Worm (Caenorhabditis elegans) whole organism, mixed stage, embryonic: ENCODE results near the gene F09B12.3.

Experiments
- M03D4.4 ChIP-seq: sonication (generic microtip); optimal IDR thresholded peaks from 2 replicates; lab custom pipeline; 2017; ENCODE audit warnings: mild to moderate bottlenecking, missing genetic modification characterization, missing compliant biosample characterization
- bed-3 ChIP-seq: fragments of 200-800 bp; sonication (Bioruptor generic); optimal IDR thresholded peaks from 3 replicates; lab custom pipeline; 2018; ENCODE audit warnings: mild to moderate bottlenecking, missing genetic modification characterization, moderate library complexity, missing compliant biosample characterization
- blmp-1 ChIP-seq: fragments of 150-350 bp; optimal IDR thresholded peaks from 2 replicates; lab custom pipeline; 2014; ENCODE audit warnings: missing biosample characterization, missing genetic modification characterization
- ceh-43 ChIP-seq: fragments of 200-800 bp; sonication (Bioruptor generic); optimal IDR thresholded peaks from 2 replicates; lab custom pipeline; 2018; ENCODE audit warnings: mild to moderate bottlenecking, missing genetic modification characterization, moderate library complexity, missing compliant biosample characterization
- ces-1 ChIP-seq: fragments of 150-350 bp; optimal IDR thresholded peaks from 2 replicates; lab custom pipeline; 2014; ENCODE audit warnings: missing biosample characterization, missing genetic modification reagents, missing genetic modification characterization
- cnd-1 ChIP-seq: fragments of 200-800 bp; sonication (Bioruptor generic); optimal IDR thresholded peaks from 2 replicates; lab custom pipeline; 2018; ENCODE audit warnings: mild to moderate bottlenecking, missing genetic modification characterization, missing compliant biosample characterization
- drap-1 ChIP-seq: fragments of 200-800 bp; sonication (Bioruptor generic); optimal IDR thresholded peaks from 3 replicates; lab custom pipeline; 2018; ENCODE audit warnings: mild to moderate bottlenecking, missing genetic modification characterization, missing compliant biosample characterization
- elt-1 ChIP-seq: sonication (generic microtip); optimal IDR thresholded peaks from 2 replicates; lab custom pipeline; 2017; ENCODE audit warnings: missing genetic modification characterization, mild to moderate bottlenecking, missing compliant biosample characterization, antibody characterized with exemption, moderate library complexity, borderline replicate concordance; ENCODE audit not compliant: insufficient read depth
- elt-3 ChIP-seq: fragments of 150-350 bp; optimal IDR thresholded peaks from 2 replicates; lab custom pipeline; 2014; ENCODE audit warnings: missing biosample characterization, missing genetic modification characterization
- flh-1 ChIP-seq: fragments of 200-800 bp; sonication (Bioruptor generic); optimal IDR thresholded peaks from 2 replicates; lab custom pipeline; 2018; ENCODE audit warnings: mild to moderate bottlenecking, missing genetic modification characterization, moderate library complexity, missing compliant biosample characterization
- ham-2 ChIP-seq: fragments of 200-800 bp; sonication (Bioruptor generic); optimal IDR thresholded peaks from 2 replicates; lab custom pipeline; 2018; ENCODE audit warnings: mild to moderate bottlenecking, missing genetic modification characterization, missing compliant biosample characterization
- hlh-1 ChIP-seq: fragments of 150-350 bp; optimal IDR thresholded peaks from 2 replicates; lab custom pipeline; 2014; ENCODE audit warnings: missing biosample characterization, missing genetic modification reagents, missing genetic modification characterization
- lin-13 ChIP-seq: fragments of 150-350 bp; optimal IDR thresholded peaks from 2 replicates; lab custom pipeline; 2014; ENCODE audit warnings: missing biosample characterization, missing genetic modification characterization
- lin-32 ChIP-seq: fragments of 200-800 bp; sonication (Bioruptor generic); optimal IDR thresholded peaks from 2 replicates; lab custom pipeline; 2018; ENCODE audit warnings: mild to moderate bottlenecking, missing genetic modification characterization, missing compliant biosample characterization
- lsy-2 ChIP-seq: fragments of 150-350 bp; optimal IDR thresholded peaks from 2 replicates; lab custom pipeline; 2014; ENCODE audit warnings: missing biosample characterization, missing genetic modification characterization
- mab-5 ChIP-seq: fragments of 150-350 bp; optimal IDR thresholded peaks from 2 replicates; lab custom pipeline; 2014; ENCODE audit warnings: missing biosample characterization, missing genetic modification characterization
- mep-1 ChIP-seq: fragments of 150-350 bp; optimal IDR thresholded peaks from 2 replicates; lab custom pipeline; 2017; ENCODE audit warnings: missing biosample characterization, missing genetic modification reagents, missing genetic modification characterization, inconsistent platforms
- mls-2 ChIP-seq: sonication (generic microtip); optimal IDR thresholded peaks from 2 replicates; lab custom pipeline; 2016; ENCODE audit warnings: mild to moderate bottlenecking, missing genetic modification characterization, moderate library complexity, missing compliant biosample characterization
- nhr-12 ChIP-seq: fragments of 150-350 bp; optimal IDR thresholded peaks from 2 replicates; lab custom pipeline; 2014; ENCODE audit warnings: missing biosample characterization, missing genetic modification characterization
- nhr-2 ChIP-seq: fragments of 150-350 bp; optimal IDR thresholded peaks from 2 replicates; lab custom pipeline; 2014; ENCODE audit warnings: missing biosample characterization, missing genetic modification characterization
- nhr-28 ChIP-seq: fragments of 150-350 bp; optimal IDR thresholded peaks from 2 replicates; lab custom pipeline; 2014; ENCODE audit warnings: missing biosample characterization, missing genetic modification characterization
- nhr-76 ChIP-seq: sonication (generic microtip); optimal IDR thresholded peaks from 2 replicates; lab custom pipeline; 2017; ENCODE audit warnings: missing biosample characterization, missing genetic modification characterization
- pha-4 ChIP-seq: fragments of 150-350 bp; optimal IDR thresholded peaks from 2 replicates; lab custom pipeline; 2018; ENCODE audit warnings: missing biosample characterization, missing genetic modification reagents, missing genetic modification characterization
- sem-2 ChIP-seq: fragments of 200-800 bp; sonication (Bioruptor generic); optimal IDR thresholded peaks from 2 replicates; lab custom pipeline; 2018; ENCODE audit warnings: mild to moderate bottlenecking, missing genetic modification characterization, missing compliant biosample characterization
- snpc-4 ChIP-seq: fragments of 150-350 bp; optimal IDR thresholded peaks from 2 replicates; lab custom pipeline; 2014; ENCODE audit warnings: missing biosample characterization, missing genetic modification characterization
- sptf-1 ChIP-seq: sonication (generic microtip); optimal IDR thresholded peaks from 2 replicates; lab custom pipeline; 2017; ENCODE audit warnings: mild to moderate bottlenecking, missing genetic modification characterization, moderate library complexity, missing compliant biosample characterization
- tbx-8 ChIP-seq: fragments of 200-800 bp; sonication (Bioruptor generic); optimal IDR thresholded peaks from 2 replicates; lab custom pipeline; 2018; ENCODE audit warnings: mild to moderate bottlenecking, missing genetic modification characterization, moderate library complexity, missing compliant biosample characterization
- unc-120 ChIP-seq: sonication (generic microtip); optimal IDR thresholded peaks from 2 replicates; lab custom pipeline; 2017; ENCODE audit warnings: missing genetic modification characterization, missing compliant biosample characterization; ENCODE audit not compliant: poor library complexity, severe bottlenecking
- unc-39 ChIP-seq: fragments of 150-350 bp; optimal IDR thresholded peaks from 2 replicates; lab custom pipeline; 2014; ENCODE audit warnings: missing biosample characterization, missing genetic modification characterization
- unc-62 ChIP-seq: fragments of 150-350 bp; optimal IDR thresholded peaks from 2 replicates; lab custom pipeline; 2014; ENCODE audit warnings: missing biosample characterization, missing genetic modification reagents, missing genetic modification characterization
- ztf-11 ChIP-seq: fragments of 150-350 bp; optimal IDR thresholded peaks from 2 replicates; lab custom pipeline; 2014; ENCODE audit warnings: missing biosample characterization, missing genetic modification characterization

F09B12.3 gene

DNA sequence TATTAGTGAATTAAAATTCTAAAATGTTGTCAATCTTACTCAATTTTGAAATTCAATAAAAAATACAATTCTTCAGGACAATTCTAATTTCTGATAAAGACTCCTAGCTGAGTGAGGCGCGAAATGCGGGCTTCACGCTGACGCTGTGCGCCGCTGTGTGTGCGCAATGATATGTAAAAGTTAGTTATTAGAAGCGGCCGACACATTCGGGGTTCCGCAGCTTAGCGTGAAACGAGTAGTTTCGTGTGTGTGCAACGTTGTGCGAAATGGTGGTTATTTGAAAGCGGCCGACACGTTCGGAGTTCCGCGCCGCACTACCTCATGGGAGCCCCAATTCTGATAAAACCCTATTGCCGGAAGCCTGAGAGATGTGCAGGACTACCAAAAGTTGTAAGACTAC, 22.6 kb downstream of the F09B12.3 start:
- TF ChIP-seq ztf-11 (tag; lab: Kevin White, UChicago): no peak
- TF ChIP-seq lin-13 (tag; lab: Kevin White, UChicago): no peak
- TF ChIP-seq elt-3 (tag; lab: Kevin White, UChicago): no peak
- TF ChIP-seq ham-2 (GFP tag; lab: Kevin White, UChicago): no peak
- TF ChIP-seq mep-1 (tag; lab: Kevin White, UChicago): no peak
- no peak for TF ChIP-seq unc-62 (GFP tag; lab: Kevin White, UChicago)
- no peak for TF ChIP-seq flh-1 (GFP tag; lab: Kevin White, UChicago)
- no peak for TF ChIP-seq ceh-43
- TF ChIP-seq lsy-2: no peak
- no peak for TF ChIP-seq blmp-1 (tag; lab: Kevin White, UChicago)
- no peak for TF ChIP-seq mls-2 (tag; lab: Kevin White, UChicago)
- no peak for TF ChIP-seq M03D4.4 (tag; lab: Kevin White, UChicago)
- TF ChIP-seq nhr-76 (tag; lab: Kevin White, UChicago): no peak
- TF ChIP-seq sptf-1 (tag; lab: Kevin White, UChicago): no peak

DNA sequence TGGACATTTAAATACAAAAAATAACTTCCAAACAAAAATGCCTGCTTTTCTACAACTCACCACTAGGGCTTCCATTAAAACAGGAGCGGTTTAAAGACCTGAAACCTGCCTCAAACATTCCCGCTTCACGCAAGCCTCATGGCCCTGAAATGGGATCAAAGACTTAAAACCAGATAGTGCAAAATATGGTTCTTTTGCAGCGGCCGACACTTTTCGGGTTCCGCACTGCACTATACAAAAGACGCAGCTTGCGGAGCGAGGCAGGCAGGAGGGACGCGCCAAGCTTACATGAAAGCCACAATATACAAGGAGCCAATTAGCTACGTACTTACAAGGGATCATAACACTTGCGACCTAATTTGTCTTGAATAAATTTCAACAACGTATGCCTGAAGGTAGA, 24.3 kb downstream of the F09B12.3 start:
- no peak for TF ChIP-seq lin-32 (GFP tag; lab: Kevin White, UChicago)
- no peak for TF ChIP-seq unc-39 (tag; lab: Kevin White, UChicago)
- TF ChIP-seq tbx-8: no peak
- no peak for TF ChIP-seq nhr-28 (tag; lab: Kevin White, UChicago)
- no peak for TF ChIP-seq ham-2 (GFP tag; lab: Kevin White, UChicago)
- TF ChIP-seq unc-120 (tag; lab: Kevin White, UChicago): no peak
- TF ChIP-seq ceh-43: no peak

DNA sequence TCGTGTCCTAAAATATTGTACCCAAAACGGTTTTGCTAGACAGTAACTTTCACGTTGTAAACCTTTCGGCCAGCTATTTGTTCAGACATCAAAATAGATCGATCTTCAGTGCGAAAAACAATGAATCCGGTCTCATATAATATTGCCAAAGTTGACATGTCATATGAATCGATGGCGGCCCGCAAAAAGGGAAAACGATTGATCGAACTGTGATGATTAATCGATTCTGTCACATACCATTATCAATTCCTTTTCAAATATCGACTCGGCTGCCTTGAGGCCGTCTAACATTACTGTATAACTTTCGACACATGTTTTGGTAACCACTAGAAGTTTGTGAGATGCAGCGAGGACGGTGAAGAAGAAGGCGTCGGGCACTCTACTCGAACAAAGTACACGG, 24.9 kb downstream of the F09B12.3 start:
- TF ChIP-seq elt-1 (tag; lab: Kevin White, UChicago) (no peak), tbx-8 (no peak), nhr-2 (tag; lab: Kevin White, UChicago) (no peak), sptf-1 (tag; lab: Kevin White, UChicago) (no peak), hlh-1 (tag; lab: Kevin White, UChicago) (no peak), nhr-12 (tag; lab: Kevin White, UChicago) (no peak), sem-2 (no peak), unc-62 (GFP tag; lab: Kevin White, UChicago) (no peak), unc-39 (tag; lab: Kevin White, UChicago) (no peak), mep-1 (tag; lab: Kevin White, UChicago) (no peak), ceh-43 (no peak)

DNA sequence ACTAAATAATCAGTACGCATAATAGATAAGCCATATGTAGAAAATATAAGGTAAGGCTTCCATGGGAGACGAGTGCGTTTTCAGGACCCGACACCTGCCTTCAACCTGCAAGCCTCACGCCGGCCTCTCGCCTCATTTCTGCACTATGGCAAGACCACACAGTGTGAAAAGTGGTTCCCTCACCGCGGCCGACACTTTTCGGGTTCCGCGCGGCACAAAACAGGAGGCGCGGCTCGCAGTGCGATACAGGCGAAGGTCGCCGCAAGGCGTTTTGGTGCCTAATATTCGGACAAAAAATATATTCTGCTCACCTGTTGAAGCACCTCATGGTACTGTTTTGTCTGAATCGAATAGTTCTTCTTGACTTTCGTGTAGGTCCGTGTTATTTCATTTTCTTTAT, 27.6 kb downstream of the F09B12.3 start:
- TF ChIP-seq ceh-43 (no peak), M03D4.4 (tag; lab: Kevin White, UChicago) (no peak), flh-1 (GFP tag; lab: Kevin White, UChicago) (no peak), cnd-1 (tag; lab: Kevin White, UChicago) (no peak), nhr-76 (tag; lab: Kevin White, UChicago) (no peak), drap-1 (GFP tag; lab: Kevin White, UChicago) (no peak), ztf-11 (tag; lab: Kevin White, UChicago) (no peak), ces-1 (GFP tag; lab: Kevin White, UChicago) (no peak)

DNA sequence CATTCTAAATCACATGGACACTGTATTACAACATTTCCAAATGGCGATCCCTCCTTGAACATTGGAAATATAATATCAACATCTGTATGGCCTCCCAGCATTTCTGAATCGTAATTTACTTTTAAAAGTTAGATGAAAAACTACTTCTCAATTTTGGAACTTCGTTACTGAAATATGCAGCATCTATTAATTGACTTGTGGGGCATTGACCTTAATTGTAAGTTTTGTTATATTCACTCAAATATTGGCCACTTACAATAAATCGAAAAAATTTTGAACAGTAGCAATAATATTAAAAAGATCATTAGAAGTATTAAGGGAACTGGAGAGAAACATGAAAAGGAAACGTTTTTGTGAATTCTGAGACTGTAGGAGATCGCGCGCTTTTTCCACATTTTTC, 28.5 kb downstream of the F09B12.3 start, which contains the start of gene mam-6:
Gene mam-6, minus strand, starts transcription at position 101 of the 400 bp plus-strand sequence.
- no peak for TF ChIP-seq bed-3 (GFP tag; lab: Kevin White, UChicago)
- TF ChIP-seq mab-5: no peak
- no peak for TF ChIP-seq blmp-1 (tag; lab: Kevin White, UChicago)
- TF ChIP-seq nhr-2 (tag; lab: Kevin White, UChicago): no peak
- no peak for TF ChIP-seq M03D4.4 (tag; lab: Kevin White, UChicago)
- TF ChIP-seq mep-1 (tag; lab: Kevin White, UChicago): no peak
- TF ChIP-seq ztf-11 (tag; lab: Kevin White, UChicago): no peak
- TF ChIP-seq tbx-8: no peak
- no peak for TF ChIP-seq snpc-4 (tag; lab: Kevin White, UChicago)
- no peak for TF ChIP-seq pha-4 (tag; lab: Kevin White, UChicago)
- TF ChIP-seq ceh-43: no peak
- no peak for TF ChIP-seq elt-1 (tag; lab: Kevin White, UChicago)
- no peak for TF ChIP-seq sem-2
- no peak for TF ChIP-seq ces-1 (GFP tag; lab: Kevin White, UChicago)
- TF ChIP-seq cnd-1 (tag; lab: Kevin White, UChicago): no peak
- TF ChIP-seq nhr-28 (tag; lab: Kevin White, UChicago): no peak
- no peak for TF ChIP-seq unc-120 (tag; lab: Kevin White, UChicago)
- TF ChIP-seq flh-1 (GFP tag; lab: Kevin White, UChicago): no peak
- TF ChIP-seq unc-62 (GFP tag; lab: Kevin White, UChicago): no peak
- TF ChIP-seq elt-3 (tag; lab: Kevin White, UChicago): no peak
